Worm (Caenorhabditis elegans): ENCODE results near the gene Y73B6BL.23.

The Y73B6BL.23 gene

ce11 chrIV:6431582-6431981, 12.7 kb upstream of the Y73B6BL.23 start, which contains the start of gene acp-7:
acp-7 (minus strand) TSS chrIV:6431682.
- no peak for TF ChIP-seq ztf-29 (GFP tag; IDR thresholded peaks at IDR 0.05)
- no peak for TF ChIP-seq T22C8.4 (GFP tag; IDR thresholded peaks at IDR 0.05)
- TF ChIP-seq klf-2 (GFP tag; conservative IDR thresholded peaks at IDR 0.05), result no peak
- TF ChIP-seq med-1 (GFP tag; optimal IDR thresholded peaks at IDR 0.05; ENCODE audit: insufficient read depth), result no peak
- no peak for TF ChIP-seq flt-1 (GFP tag; IDR thresholded peaks at IDR 0.05)
- TF ChIP-seq tab-1 (GFP tag; IDR thresholded peaks at IDR 0.05), result no peak
- no peak for TF ChIP-seq ref-1 (GFP tag; conservative IDR thresholded peaks at IDR 0.05)
- no peak for TF ChIP-seq ztf-23 (GFP tag; IDR thresholded peaks at IDR 0.05)
- no peak for TF ChIP-seq cog-1 (tag; optimal IDR thresholded peaks at IDR 0.05)

ce11 chrIV:6427223-6427622, 8.3 kb upstream of the Y73B6BL.23 start:
- no peak for TF ChIP-seq tab-1 (GFP tag; IDR thresholded peaks at IDR 0.05)
- TF ChIP-seq med-1 (GFP tag; optimal IDR thresholded peaks at IDR 0.05; ENCODE audit: insufficient read depth), result no peak
- TF ChIP-seq flt-1 (GFP tag; IDR thresholded peaks at IDR 0.05), result no peak
- no peak for TF ChIP-seq klf-2 (GFP tag; conservative IDR thresholded peaks at IDR 0.05)
- no peak for TF ChIP-seq T22C8.4 (GFP tag; IDR thresholded peaks at IDR 0.05)
- no peak for TF ChIP-seq ref-1 (GFP tag; conservative IDR thresholded peaks at IDR 0.05)
- no peak for TF ChIP-seq ztf-29 (GFP tag; IDR thresholded peaks at IDR 0.05)
- TF ChIP-seq ztf-23 (GFP tag; IDR thresholded peaks at IDR 0.05), result no peak
- no peak for TF ChIP-seq cog-1 (tag; optimal IDR thresholded peaks at IDR 0.05)

ce11 chrIV:6426089-6426715, 7.3 kb upstream of the Y73B6BL.23 start, which contains the start of gene acp-6:
acp-6 (minus strand) TSS chrIV:6426139.
- TF ChIP-seq ztf-29 (GFP tag; IDR thresholded peaks at IDR 0.05) (no peak), ref-1 (GFP tag; conservative IDR thresholded peaks at IDR 0.05) (no peak), med-1 (GFP tag; optimal IDR thresholded peaks at IDR 0.05; ENCODE audit: insufficient read depth) (no peak), klf-2 (GFP tag; conservative IDR thresholded peaks at IDR 0.05) (no peak)

ce11 chrIV:6421183-6421635, 2.3 kb upstream of the Y73B6BL.23 start, which contains the start of gene puf-11:
puf-11 (plus strand) TSS chrIV:6421585.
- TF ChIP-seq klf-2 (GFP tag; conservative IDR thresholded peaks at IDR 0.05) (no peak), T22C8.4 (GFP tag; IDR thresholded peaks at IDR 0.05) (no peak), flt-1 (GFP tag; IDR thresholded peaks at IDR 0.05) (no peak), med-1 (GFP tag; optimal IDR thresholded peaks at IDR 0.05; ENCODE audit: insufficient read depth) (no peak), cog-1 (tag; optimal IDR thresholded peaks at IDR 0.05) (no peak), ztf-29 (GFP tag; IDR thresholded peaks at IDR 0.05) (no peak), tab-1 (GFP tag; IDR thresholded peaks at IDR 0.05) (no peak), ref-1 (GFP tag; conservative IDR thresholded peaks at IDR 0.05) (no peak), ztf-23 (GFP tag; IDR thresholded peaks at IDR 0.05) (no peak)

ce11 chrIV:6417612-6418011, 1.3 kb downstream of the Y73B6BL.23 start:
- TF ChIP-seq ztf-23 (GFP tag; IDR thresholded peaks at IDR 0.05), result no peak
- TF ChIP-seq ref-1 (GFP tag; conservative IDR thresholded peaks at IDR 0.05), result no peak
- TF ChIP-seq T22C8.4 (GFP tag; IDR thresholded peaks at IDR 0.05), result no peak
- TF ChIP-seq ztf-29 (GFP tag; IDR thresholded peaks at IDR 0.05), result no peak
- no peak for TF ChIP-seq flt-1 (GFP tag; IDR thresholded peaks at IDR 0.05)
- no peak for TF ChIP-seq klf-2 (GFP tag; conservative IDR thresholded peaks at IDR 0.05)
- no peak for TF ChIP-seq cog-1 (tag; optimal IDR thresholded peaks at IDR 0.05)
- TF ChIP-seq tab-1 (GFP tag; IDR thresholded peaks at IDR 0.05), result no peak
- no peak for TF ChIP-seq med-1 (GFP tag; optimal IDR thresholded peaks at IDR 0.05; ENCODE audit: insufficient read depth)

ce11 chrIV:6416553-6416952, 2.3 kb downstream of the Y73B6BL.23 start, which contains the start of gene Y73B6BL.22:
Y73B6BL.22 (minus strand) TSS chrIV:6416653.
- no peak for TF ChIP-seq T22C8.4 (GFP tag; IDR thresholded peaks at IDR 0.05)
- TF ChIP-seq klf-2 (GFP tag; conservative IDR thresholded peaks at IDR 0.05), result no peak
- TF ChIP-seq ztf-23 (GFP tag; IDR thresholded peaks at IDR 0.05), result no peak
- no peak for TF ChIP-seq ref-1 (GFP tag; conservative IDR thresholded peaks at IDR 0.05)
- TF ChIP-seq ztf-29 (GFP tag; IDR thresholded peaks at IDR 0.05), result no peak
- TF ChIP-seq cog-1 (tag; optimal IDR thresholded peaks at IDR 0.05), result no peak
- no peak for TF ChIP-seq med-1 (GFP tag; optimal IDR thresholded peaks at IDR 0.05; ENCODE audit: insufficient read depth)
- no peak for TF ChIP-seq flt-1 (GFP tag; IDR thresholded peaks at IDR 0.05)
- no peak for TF ChIP-seq tab-1 (GFP tag; IDR thresholded peaks at IDR 0.05)

- peak; percentile 6 for TF ChIP-seq cog-1 (tag; optimal IDR thresholded peaks at IDR 0.05)
- TF ChIP-seq ref-1 (GFP tag; conservative IDR thresholded peaks at IDR 0.05), result no peak
- no peak for TF ChIP-seq med-1 (GFP tag; optimal IDR thresholded peaks at IDR 0.05; ENCODE audit: insufficient read depth)
- no peak for TF ChIP-seq flt-1 (GFP tag; IDR thresholded peaks at IDR 0.05)
- TF ChIP-seq T22C8.4 (GFP tag; IDR thresholded peaks at IDR 0.05), result no peak
- TF ChIP-seq ztf-29 (GFP tag; IDR thresholded peaks at IDR 0.05), result no peak
- no peak for TF ChIP-seq klf-2 (GFP tag; conservative IDR thresholded peaks at IDR 0.05)
Observed at ce11 chrIV:6415149-6415548, 3.7 kb downstream of the Y73B6BL.23 start, which contains the start of gene exos-2. exos-2 (plus strand) TSS chrIV:6415478.

ce11 chrIV:6413482-6413881, 5.4 kb downstream of the Y73B6BL.23 start, which contains the start of gene nlp-71:
nlp-71 (minus strand) TSS chrIV:6413582.
- TF ChIP-seq ztf-29 (GFP tag; IDR thresholded peaks at IDR 0.05) (no peak), med-1 (GFP tag; optimal IDR thresholded peaks at IDR 0.05; ENCODE audit: insufficient read depth) (no peak), tab-1 (GFP tag; IDR thresholded peaks at IDR 0.05) (no peak), cog-1 (tag; optimal IDR thresholded peaks at IDR 0.05) (no peak), flt-1 (GFP tag; IDR thresholded peaks at IDR 0.05) (no peak), klf-2 (GFP tag; conservative IDR thresholded peaks at IDR 0.05) (no peak), ztf-23 (GFP tag; IDR thresholded peaks at IDR 0.05) (no peak), ref-1 (GFP tag; conservative IDR thresholded peaks at IDR 0.05) (no peak), T22C8.4 (GFP tag; IDR thresholded peaks at IDR 0.05) (no peak)

- no peak for TF ChIP-seq T22C8.4 (GFP tag; IDR thresholded peaks at IDR 0.05)
- TF ChIP-seq ztf-29 (GFP tag; IDR thresholded peaks at IDR 0.05), result no peak
- TF ChIP-seq klf-2 (GFP tag; conservative IDR thresholded peaks at IDR 0.05), result no peak
- TF ChIP-seq med-1 (GFP tag; optimal IDR thresholded peaks at IDR 0.05; ENCODE audit: insufficient read depth), result no peak
- no peak for TF ChIP-seq tab-1 (GFP tag; IDR thresholded peaks at IDR 0.05)
- no peak for TF ChIP-seq cog-1 (tag; optimal IDR thresholded peaks at IDR 0.05)
Observed at ce11 chrIV:6404871-6405270, 14.0 kb downstream of the Y73B6BL.23 start, which contains the start of gene srv-13. srv-13 (plus strand) TSS chrIV:6405171.

Data from whole organism, midembryonic.